Worm (Caenorhabditis elegans) whole organism, L4/young adult: ENCODE results near the gene F35B12.10.

Experiments
- W03F9.2 ChIP-seq: fragments of 150-350 bp; optimal IDR thresholded peaks from 2 replicates; lab custom pipeline; 2014; ENCODE audit warnings: missing biosample characterization, missing genetic modification characterization
- him-1 ChIP-seq: sonication (generic microtip); optimal IDR thresholded peaks from 2 replicates; lab custom pipeline; 2016; ENCODE audit warnings: missing genotype, missing genetic modification reagents, missing genetic modification characterization, missing compliant biosample characterization

ce11 chrV:11677030-11677429 lies 48.0 kb upstream of the F35B12.10 start:
- no peak for TF ChIP-seq W03F9.2 (tag; lab: Kevin White, UChicago)
- TF ChIP-seq him-1 (tag; lab: Kevin White, UChicago) = no peak
